Worm (Caenorhabditis elegans) whole organism, mixed stage, embryonic: Measurements from ENCODE around the gene let-754.

Source experiments
- bed-3 ChIP-seq: fragments of 200-800 bp; sonication (Bioruptor generic); optimal IDR thresholded peaks from 3 replicates; lab custom pipeline; 2018; ENCODE audit warnings: mild to moderate bottlenecking, missing genetic modification characterization, moderate library complexity, missing compliant biosample characterization
- blmp-1 ChIP-seq: fragments of 150-350 bp; optimal IDR thresholded peaks from 2 replicates; lab custom pipeline; 2014; ENCODE audit warnings: missing biosample characterization, missing genetic modification characterization
- ceh-39 ChIP-seq: fragments of 150-350 bp; optimal IDR thresholded peaks from 2 replicates; lab custom pipeline; 2014; ENCODE audit warnings: missing biosample characterization, missing genetic modification characterization
- ceh-43 ChIP-seq: fragments of 200-800 bp; sonication (Bioruptor generic); optimal IDR thresholded peaks from 2 replicates; lab custom pipeline; 2018; ENCODE audit warnings: mild to moderate bottlenecking, missing genetic modification characterization, moderate library complexity, missing compliant biosample characterization
- ceh-83 ChIP-seq: fragments of 200-800 bp; sonication (Bioruptor generic); optimal IDR thresholded peaks from 2 replicates; lab custom pipeline; 2018; ENCODE audit warnings: mild to moderate bottlenecking, missing genetic modification characterization, missing compliant biosample characterization
- ces-1 ChIP-seq: fragments of 150-350 bp; optimal IDR thresholded peaks from 2 replicates; lab custom pipeline; 2014; ENCODE audit warnings: missing biosample characterization, missing genetic modification reagents, missing genetic modification characterization
- cnd-1 ChIP-seq: fragments of 200-800 bp; sonication (Bioruptor generic); optimal IDR thresholded peaks from 2 replicates; lab custom pipeline; 2018; ENCODE audit warnings: mild to moderate bottlenecking, missing genetic modification characterization, missing compliant biosample characterization
- drap-1 ChIP-seq: fragments of 200-800 bp; sonication (Bioruptor generic); optimal IDR thresholded peaks from 3 replicates; lab custom pipeline; 2018; ENCODE audit warnings: mild to moderate bottlenecking, missing genetic modification characterization, missing compliant biosample characterization
- elt-3 ChIP-seq: fragments of 150-350 bp; optimal IDR thresholded peaks from 2 replicates; lab custom pipeline; 2014; ENCODE audit warnings: missing biosample characterization, missing genetic modification characterization
- flh-1 ChIP-seq: fragments of 200-800 bp; sonication (Bioruptor generic); optimal IDR thresholded peaks from 2 replicates; lab custom pipeline; 2018; ENCODE audit warnings: mild to moderate bottlenecking, missing genetic modification characterization, moderate library complexity, missing compliant biosample characterization
- ham-2 ChIP-seq: fragments of 200-800 bp; sonication (Bioruptor generic); optimal IDR thresholded peaks from 2 replicates; lab custom pipeline; 2018; ENCODE audit warnings: mild to moderate bottlenecking, missing genetic modification characterization, missing compliant biosample characterization
- hlh-1 ChIP-seq: fragments of 150-350 bp; optimal IDR thresholded peaks from 2 replicates; lab custom pipeline; 2014; ENCODE audit warnings: missing biosample characterization, missing genetic modification reagents, missing genetic modification characterization
- lin-13 ChIP-seq: fragments of 150-350 bp; optimal IDR thresholded peaks from 2 replicates; lab custom pipeline; 2014; ENCODE audit warnings: missing biosample characterization, missing genetic modification characterization
- lin-32 ChIP-seq: fragments of 200-800 bp; sonication (Bioruptor generic); optimal IDR thresholded peaks from 2 replicates; lab custom pipeline; 2018; ENCODE audit warnings: mild to moderate bottlenecking, missing genetic modification characterization, missing compliant biosample characterization
- lsy-2 ChIP-seq: fragments of 150-350 bp; optimal IDR thresholded peaks from 2 replicates; lab custom pipeline; 2014; ENCODE audit warnings: missing biosample characterization, missing genetic modification characterization
- mab-5 ChIP-seq: fragments of 150-350 bp; optimal IDR thresholded peaks from 2 replicates; lab custom pipeline; 2014; ENCODE audit warnings: missing biosample characterization, missing genetic modification characterization
- mep-1 ChIP-seq: fragments of 150-350 bp; optimal IDR thresholded peaks from 2 replicates; lab custom pipeline; 2017; ENCODE audit warnings: missing biosample characterization, missing genetic modification reagents, missing genetic modification characterization, inconsistent platforms
- mls-2 ChIP-seq: sonication (generic microtip); optimal IDR thresholded peaks from 2 replicates; lab custom pipeline; 2016; ENCODE audit warnings: mild to moderate bottlenecking, missing genetic modification characterization, moderate library complexity, missing compliant biosample characterization
- nhr-2 ChIP-seq: fragments of 150-350 bp; optimal IDR thresholded peaks from 2 replicates; lab custom pipeline; 2014; ENCODE audit warnings: missing biosample characterization, missing genetic modification characterization
- nhr-237 ChIP-seq: fragments of 150-350 bp; optimal IDR thresholded peaks from 2 replicates; lab custom pipeline; 2014; ENCODE audit warnings: missing biosample characterization, missing genetic modification characterization
- nhr-28 ChIP-seq: fragments of 150-350 bp; optimal IDR thresholded peaks from 2 replicates; lab custom pipeline; 2014; ENCODE audit warnings: missing biosample characterization, missing genetic modification characterization
- nhr-76 ChIP-seq: sonication (generic microtip); optimal IDR thresholded peaks from 2 replicates; lab custom pipeline; 2017; ENCODE audit warnings: missing biosample characterization, missing genetic modification characterization
- pha-4 ChIP-seq: fragments of 150-350 bp; optimal IDR thresholded peaks from 2 replicates; lab custom pipeline; 2018; ENCODE audit warnings: missing biosample characterization, missing genetic modification reagents, missing genetic modification characterization
- sem-2 ChIP-seq: fragments of 200-800 bp; sonication (Bioruptor generic); optimal IDR thresholded peaks from 2 replicates; lab custom pipeline; 2018; ENCODE audit warnings: mild to moderate bottlenecking, missing genetic modification characterization, missing compliant biosample characterization
- snpc-4 ChIP-seq: fragments of 150-350 bp; optimal IDR thresholded peaks from 2 replicates; lab custom pipeline; 2014; ENCODE audit warnings: missing biosample characterization, missing genetic modification characterization
- sptf-1 ChIP-seq: sonication (generic microtip); optimal IDR thresholded peaks from 2 replicates; lab custom pipeline; 2017; ENCODE audit warnings: mild to moderate bottlenecking, missing genetic modification characterization, moderate library complexity, missing compliant biosample characterization
- tbx-8 ChIP-seq: fragments of 200-800 bp; sonication (Bioruptor generic); optimal IDR thresholded peaks from 2 replicates; lab custom pipeline; 2018; ENCODE audit warnings: mild to moderate bottlenecking, missing genetic modification characterization, moderate library complexity, missing compliant biosample characterization
- unc-120 ChIP-seq: sonication (generic microtip); optimal IDR thresholded peaks from 2 replicates; lab custom pipeline; 2017; ENCODE audit warnings: missing genetic modification characterization, missing compliant biosample characterization; ENCODE audit not compliant: poor library complexity, severe bottlenecking
- unc-39 ChIP-seq: fragments of 150-350 bp; optimal IDR thresholded peaks from 2 replicates; lab custom pipeline; 2014; ENCODE audit warnings: missing biosample characterization, missing genetic modification characterization
- zip-8 ChIP-seq: fragments of 150-350 bp; optimal IDR thresholded peaks from 2 replicates; lab custom pipeline; 2014; ENCODE audit warnings: missing biosample characterization, missing genetic modification characterization
- ztf-11 ChIP-seq: fragments of 150-350 bp; optimal IDR thresholded peaks from 2 replicates; lab custom pipeline; 2014; ENCODE audit warnings: missing biosample characterization, missing genetic modification characterization

The let-754 gene

DNA sequence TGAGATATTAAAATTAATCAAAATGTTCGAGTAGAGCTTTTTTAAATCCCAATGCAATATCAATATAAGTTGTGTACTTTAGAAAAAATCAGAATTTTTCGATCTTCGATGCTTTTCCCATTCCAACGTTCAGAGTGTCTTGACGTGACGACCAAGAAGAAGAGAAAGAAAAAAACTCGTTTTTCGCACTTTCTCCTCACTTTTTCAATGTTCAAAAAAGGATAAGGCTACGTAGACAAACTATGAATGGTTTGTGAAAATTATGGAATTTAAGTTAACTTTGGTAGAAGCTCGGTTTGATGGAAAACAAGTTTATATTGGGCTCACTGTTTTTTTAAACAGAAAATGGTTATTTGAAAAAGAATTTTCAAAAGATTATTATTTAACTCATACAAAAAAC, 5.4 kb downstream of the let-754 start:
- TF ChIP-seq ztf-11 (tag; lab: Kevin White, UChicago) = no peak
- no peak for TF ChIP-seq unc-120
- no peak for TF ChIP-seq ham-2 (GFP tag; lab: Kevin White, UChicago)
- no peak for TF ChIP-seq ceh-43
- TF ChIP-seq ceh-39 (tag; lab: Kevin White, UChicago) = no peak
- TF ChIP-seq nhr-28 (tag; lab: Kevin White, UChicago) = no peak
- no peak for TF ChIP-seq ceh-83 (GFP tag; lab: Kevin White, UChicago)
- TF ChIP-seq lsy-2 (tag; lab: Kevin White, UChicago) = no peak
- TF ChIP-seq sptf-1 (tag; lab: Kevin White, UChicago) = no peak
- no peak for TF ChIP-seq hlh-1 (tag; lab: Kevin White, UChicago)
- TF ChIP-seq, all 35 proteins: peak for 0

DNA sequence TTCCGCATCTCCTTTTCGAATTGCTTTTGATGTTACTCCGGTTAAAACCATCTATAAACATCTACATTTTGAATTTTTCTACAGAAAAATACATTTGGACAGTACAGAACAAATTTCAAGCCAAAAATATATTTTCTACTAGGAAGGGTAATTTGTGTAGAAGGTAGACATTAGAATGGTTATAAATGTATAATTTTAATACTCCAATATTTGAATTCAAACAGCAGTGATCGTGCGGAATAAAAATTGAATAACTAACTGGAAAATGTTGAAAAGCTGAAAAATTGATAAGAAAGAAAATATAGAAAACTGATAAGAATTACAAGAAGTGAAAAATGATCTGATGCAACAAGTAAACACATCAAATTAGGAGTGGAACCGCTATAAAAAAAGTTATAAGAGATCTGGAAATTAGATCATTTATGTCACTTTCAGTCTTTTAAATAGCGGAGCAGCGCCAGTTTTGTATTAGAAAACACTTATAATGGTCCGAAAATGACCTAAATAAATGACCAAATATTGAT, 6.1 kb downstream of the let-754 start, which contains the start of gene gsto-1:
TSS of gene gsto-1 (minus strand) at position 51 of the 524 bp plus-strand sequence.
- TF ChIP-seq snpc-4 (tag; lab: Kevin White, UChicago) (no peak), lin-32 (no peak), tbx-8 (GFP tag; lab: Kevin White, UChicago) (no peak), elt-3 (tag; lab: Kevin White, UChicago) (no peak), nhr-28 (tag; lab: Kevin White, UChicago) (no peak), mep-1 (no peak), pha-4 (tag; lab: Kevin White, UChicago) (no peak)
- TF ChIP-seq, all 35 proteins: peak for 0

DNA sequence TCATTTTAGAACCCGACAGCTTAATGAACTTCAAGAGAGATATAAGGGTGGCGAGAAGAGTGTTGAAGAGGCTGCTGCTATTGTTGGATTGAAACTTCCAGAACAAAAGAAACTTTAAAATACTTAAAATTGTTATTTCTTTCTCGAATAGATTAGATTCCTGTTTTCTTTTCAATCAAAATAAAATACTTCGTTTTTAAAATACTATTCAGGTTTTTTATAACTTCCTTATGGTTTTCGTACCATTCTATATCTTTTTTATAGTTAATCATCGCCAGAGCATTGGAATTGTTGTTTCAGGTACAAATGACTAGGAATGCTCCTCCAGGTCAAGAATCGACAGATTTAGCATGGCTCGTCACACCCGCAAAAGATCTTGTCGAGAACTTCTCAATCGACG, 11.7 kb downstream of the let-754 start, which contains the start of gene kle-2:
TSS of gene kle-2 (plus strand) at position 301 of the 400 bp plus-strand sequence.
- no peak for TF ChIP-seq sem-2 (GFP tag; lab: Kevin White, UChicago)
- TF ChIP-seq nhr-76 (tag; lab: Kevin White, UChicago) = no peak
- TF ChIP-seq lsy-2 (tag; lab: Kevin White, UChicago) = no peak
- no peak for TF ChIP-seq zip-8 (tag; lab: Kevin White, UChicago)
- TF ChIP-seq nhr-237 = no peak
- no peak for TF ChIP-seq elt-3 (tag; lab: Kevin White, UChicago)
- TF ChIP-seq mls-2 (tag; lab: Kevin White, UChicago) = no peak
- no peak for TF ChIP-seq snpc-4 (tag; lab: Kevin White, UChicago)
- TF ChIP-seq lin-32 = no peak
- no peak for TF ChIP-seq unc-39 (tag; lab: Kevin White, UChicago)

DNA sequence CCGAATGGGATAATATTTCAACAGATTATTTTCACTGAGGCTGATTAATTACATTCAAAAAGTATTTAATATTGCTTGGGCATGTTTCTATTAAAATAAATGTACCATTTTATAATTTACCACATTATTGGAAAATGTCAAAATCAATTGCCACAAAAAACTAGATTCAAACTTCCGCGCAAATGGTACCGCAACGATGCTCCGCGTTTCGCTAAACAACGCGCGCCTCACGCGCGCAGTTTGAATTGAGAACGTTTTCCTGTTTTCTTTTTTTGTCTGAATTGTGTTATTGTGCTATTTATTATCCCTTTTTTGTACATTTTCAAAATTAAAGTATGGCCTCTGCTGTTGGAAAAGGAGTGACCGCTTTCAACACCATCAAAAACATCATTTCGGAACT, 12.3 kb downstream of the let-754 start, which contains the start of gene C29E4.12:
TSS of gene C29E4.12 (plus strand) at position 333 of the 400 bp plus-strand sequence.
- TF ChIP-seq flh-1 (GFP tag; lab: Kevin White, UChicago) (no peak), ceh-39 (tag; lab: Kevin White, UChicago) (peak; percentile 52), zip-8 (tag; lab: Kevin White, UChicago) (no peak), mab-5 (tag; lab: Kevin White, UChicago) (no peak), lsy-2 (tag; lab: Kevin White, UChicago) (peak; percentile 81), hlh-1 (tag; lab: Kevin White, UChicago) (peak; percentile 28), ham-2 (GFP tag; lab: Kevin White, UChicago) (no peak), mep-1 (peak; percentile 76), bed-3 (no peak), ces-1 (GFP tag; lab: Kevin White, UChicago) (no peak), elt-3 (tag; lab: Kevin White, UChicago) (no peak), blmp-1 (tag; lab: Kevin White, UChicago) (no peak), ztf-11 (tag; lab: Kevin White, UChicago) (no peak), tbx-8 (GFP tag; lab: Kevin White, UChicago) (no peak), ceh-43 (no peak), cnd-1 (tag; lab: Kevin White, UChicago) (no peak), pha-4 (tag; lab: Kevin White, UChicago) (peak; percentile 61), unc-39 (tag; lab: Kevin White, UChicago) (no peak), lin-13 (peak; percentile 16), drap-1 (GFP tag; lab: Kevin White, UChicago) (no peak), nhr-2 (no peak), ceh-83 (GFP tag; lab: Kevin White, UChicago) (no peak), nhr-237 (peak; percentile 76)

DNA sequence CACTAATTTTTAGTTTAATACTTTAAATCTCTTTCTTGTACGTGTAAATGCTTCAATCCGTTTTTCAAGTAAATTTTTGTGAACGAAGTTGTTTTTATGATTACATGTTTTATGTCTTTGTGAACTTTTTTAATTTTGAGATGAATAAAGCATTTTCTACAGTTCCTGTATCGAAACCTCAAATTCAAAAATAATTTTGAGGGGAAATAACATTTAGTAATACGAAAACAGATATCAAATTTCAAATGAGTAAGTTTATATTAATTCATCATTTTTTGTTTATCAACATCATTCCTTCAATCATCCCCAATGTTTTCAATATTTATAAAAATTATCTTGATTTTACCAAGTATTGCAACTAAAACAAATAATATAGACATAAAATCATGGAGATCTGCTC, 15.6 kb downstream of the let-754 start, which contains the start of gene C29E4.10:
TSS of gene C29E4.10 (plus strand) at position 301 of the 400 bp plus-strand sequence.
- TF ChIP-seq nhr-237 (no peak), sptf-1 (tag; lab: Kevin White, UChicago) (no peak)
